Worm (Caenorhabditis elegans): ENCODE measurements around the gene sdhb-1.
A peak's percentile ranks its signal among the peaks of the same experiment; 100 is the strongest.

Gene sdhb-1

ce11 chrII:9306835-9307234 lies 45.7 kb downstream of the sdhb-1 start:
- peak; percentile 98 for TF ChIP-seq ces-1 (GFP tag; optimal IDR thresholded peaks at IDR 0.05)
- TF ChIP-seq cnd-1 (tag; optimal IDR thresholded peaks at IDR 0.05): peak; percentile 12
- no peak for TF ChIP-seq lin-32 (GFP tag; optimal IDR thresholded peaks at IDR 0.05)
- peak; percentile 54 for TF ChIP-seq hlh-1 (tag; optimal IDR thresholded peaks at IDR 0.05)
- peak; percentile 52 for TF ChIP-seq mab-5 (tag; optimal IDR thresholded peaks at IDR 0.05)
- no peak for TF ChIP-seq ceh-39 (tag; optimal IDR thresholded peaks at IDR 0.05)
- TF ChIP-seq unc-62 (GFP tag; optimal IDR thresholded peaks at IDR 0.05): peak; percentile 96
- peak; percentile 79 for TF ChIP-seq unc-120 (tag; optimal IDR thresholded peaks at IDR 0.05; ENCODE audit: poor library complexity, severe bottlenecking)
- TF ChIP-seq ceh-43 (GFP tag; optimal IDR thresholded peaks at IDR 0.05): no peak

DNA sequence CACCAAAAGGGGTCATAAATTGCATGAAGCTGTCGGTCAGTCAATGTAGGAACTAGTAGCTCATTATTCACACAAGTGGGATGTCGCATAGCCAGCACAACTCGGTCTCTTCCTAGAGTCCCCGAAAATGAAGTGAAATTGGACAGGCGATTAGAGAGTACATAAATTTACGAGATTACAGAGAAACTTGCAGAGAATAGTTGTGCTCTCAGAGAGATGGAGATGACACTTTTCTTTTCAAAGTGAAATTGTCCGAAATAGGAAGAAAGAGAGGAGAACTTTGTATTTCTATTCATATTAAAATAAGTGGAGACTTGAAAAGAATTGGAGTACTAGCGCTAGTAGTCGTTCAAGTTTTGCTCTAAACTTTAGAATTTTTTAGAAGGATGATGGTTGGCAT lies 47.0 kb downstream of the sdhb-1 start:
- TF ChIP-seq unc-62 (GFP tag; optimal IDR thresholded peaks at IDR 0.05) (peak; percentile 30), M03D4.4 (tag; optimal IDR thresholded peaks at IDR 0.05) (no peak), ces-1 (GFP tag; optimal IDR thresholded peaks at IDR 0.05) (peak; percentile 85)

- TF ChIP-seq ces-1 (GFP tag; optimal IDR thresholded peaks at IDR 0.05): peak; percentile 94
- TF ChIP-seq blmp-1 (tag; optimal IDR thresholded peaks at IDR 0.05): no peak
- peak; percentile 26 for TF ChIP-seq hlh-1 (tag; optimal IDR thresholded peaks at IDR 0.05)
- peak; percentile 20 for TF ChIP-seq cnd-1 (tag; optimal IDR thresholded peaks at IDR 0.05)
- peak; percentile 34 for TF ChIP-seq mls-2 (tag; optimal IDR thresholded peaks at IDR 0.05)
These were observed 47.7 kb downstream of the sdhb-1 start for ce11 chrII:9304849-9305248.

DNA sequence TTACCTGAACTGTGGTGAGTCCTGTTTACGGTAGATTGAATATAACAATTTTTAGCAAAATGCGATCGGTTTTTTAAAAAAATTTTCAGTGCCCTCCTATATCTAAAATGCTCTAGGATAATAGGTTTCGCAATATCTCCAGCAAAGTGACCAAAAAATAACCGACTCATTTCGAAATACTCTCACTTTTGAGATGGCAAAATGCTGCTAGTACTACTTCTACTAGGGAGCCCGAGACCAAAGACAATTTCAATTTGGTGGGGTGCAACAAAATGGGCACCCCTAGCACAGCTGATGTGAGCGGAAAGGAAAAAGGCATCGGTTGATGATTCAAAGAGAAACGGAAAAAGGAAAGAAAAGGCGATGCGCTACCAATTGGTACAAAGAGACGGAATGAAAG lies 49.0 kb downstream of the sdhb-1 start:
- peak; percentile 8 for TF ChIP-seq ces-1 (GFP tag; optimal IDR thresholded peaks at IDR 0.05)
- TF ChIP-seq unc-39 (tag; optimal IDR thresholded peaks at IDR 0.05): no peak
- no peak for TF ChIP-seq blmp-1 (tag; optimal IDR thresholded peaks at IDR 0.05)

ce11 chrII:9301065-9301464 lies 51.5 kb downstream of the sdhb-1 start:
- TF ChIP-seq zip-8 (tag; optimal IDR thresholded peaks at IDR 0.05) (no peak), bed-3 (GFP tag; optimal IDR thresholded peaks at IDR 0.05) (no peak), ces-1 (GFP tag; optimal IDR thresholded peaks at IDR 0.05) (no peak), cnd-1 (tag; optimal IDR thresholded peaks at IDR 0.05) (no peak), unc-120 (tag; optimal IDR thresholded peaks at IDR 0.05; ENCODE audit: poor library complexity, severe bottlenecking) (no peak), drap-1 (GFP tag; optimal IDR thresholded peaks at IDR 0.05) (no peak), flh-1 (GFP tag; optimal IDR thresholded peaks at IDR 0.05) (no peak), sptf-1 (tag; optimal IDR thresholded peaks at IDR 0.05) (no peak), nhr-28 (tag; optimal IDR thresholded peaks at IDR 0.05) (no peak), elt-1 (tag; optimal IDR thresholded peaks at IDR 0.05; ENCODE audit: borderline replicate concordance, insufficient read depth) (peak; percentile 22), snpc-4 (tag; optimal IDR thresholded peaks at IDR 0.05) (no peak), lin-32 (GFP tag; optimal IDR thresholded peaks at IDR 0.05) (no peak), ceh-43 (GFP tag; optimal IDR thresholded peaks at IDR 0.05) (no peak), nhr-2 (tag; optimal IDR thresholded peaks at IDR 0.05) (peak; percentile 28)
